Worm (Caenorhabditis elegans) whole organism, L3 larva: ENCODE measurements around the gene C37C3.12.

Source experiments
- R02D3.7 ChIP-seq: fragments of 150-350 bp; optimal IDR thresholded peaks from 2 replicates; lab custom pipeline; 2014; ENCODE audit warnings: missing biosample characterization, missing genetic modification characterization
- aly-2 ChIP-seq: fragments of 150-350 bp; optimal IDR thresholded peaks from 2 replicates; lab custom pipeline; 2014; ENCODE audit warnings: missing biosample characterization, missing genetic modification characterization
- ama-1 ChIP-seq: fragments of 150-350 bp; optimal IDR thresholded peaks from 2 replicates; lab custom pipeline; 2018
- ceh-16 ChIP-seq: sonication (generic microtip); optimal IDR thresholded peaks from 2 replicates; lab custom pipeline; 2017; ENCODE audit warnings: missing biosample characterization, missing genetic modification characterization
- ceh-28 ChIP-seq: fragments of 150-350 bp; optimal IDR thresholded peaks from 2 replicates; lab custom pipeline; 2014; ENCODE audit warnings: missing biosample characterization, missing genetic modification reagents, missing genetic modification characterization
- ceh-82 ChIP-seq: fragments of 150-350 bp; optimal IDR thresholded peaks from 2 replicates; lab custom pipeline; 2014; ENCODE audit warnings: missing biosample characterization, missing genetic modification characterization
- ceh-9 ChIP-seq: sonication (generic microtip); optimal IDR thresholded peaks from 2 replicates; lab custom pipeline; 2018; ENCODE audit warnings: missing biosample characterization, missing genetic modification characterization
- daf-12 ChIP-seq: fragments of 150-350 bp; optimal IDR thresholded peaks from 2 replicates; lab custom pipeline; 2014; ENCODE audit warnings: missing biosample characterization, missing genetic modification reagents, missing genetic modification characterization
- egl-27 ChIP-seq: sonication (generic microtip); optimal IDR thresholded peaks from 4 replicates; lab custom pipeline; 2017; ENCODE audit warnings: missing biosample characterization, missing genetic modification reagents, missing genetic modification characterization
- egl-5 ChIP-seq: fragments of 150-350 bp; optimal IDR thresholded peaks from 2 replicates; lab custom pipeline; 2017; ENCODE audit warnings: missing biosample characterization, missing genetic modification reagents, missing genetic modification characterization, inconsistent platforms
- elt-1 ChIP-seq: fragments of 150-350 bp; optimal IDR thresholded peaks from 2 replicates; lab custom pipeline; 2014; ENCODE audit warnings: missing biosample characterization, missing genetic modification characterization
- elt-2 ChIP-seq: sonication (generic microtip); optimal IDR thresholded peaks from 2 replicates; lab custom pipeline; 2016; ENCODE audit warnings: missing genetic modification reagents, mild to moderate bottlenecking, missing genetic modification characterization, missing compliant biosample characterization
- elt-3 ChIP-seq, 3 experiments: fragments of 150-350 bp in 1 of 3; sonication (generic microtip) in 2 of 3; optimal IDR thresholded peaks; 2 replicates in 2 of 3; 4 replicates in 1 of 3; lab custom pipeline; 2014 to 2017; ENCODE audit warnings: missing biosample characterization in 3 of 3, missing genetic modification characterization in 3 of 3
- fkh-10 ChIP-seq: sonication (generic microtip); optimal IDR thresholded peaks from 2 replicates; lab custom pipeline; 2017; ENCODE audit warnings: missing biosample characterization, missing genetic modification reagents, missing genetic modification characterization
- fkh-2 ChIP-seq: fragments of 150-350 bp; optimal IDR thresholded peaks from 2 replicates; lab custom pipeline; 2014; ENCODE audit warnings: missing biosample characterization, missing genetic modification reagents, missing genetic modification characterization
- hmg-11 ChIP-seq: sonication (generic microtip); optimal IDR thresholded peaks from 2 replicates; lab custom pipeline; 2016; ENCODE audit warnings: missing genetic modification characterization, missing compliant biosample characterization
- jun-1 ChIP-seq: fragments of 150-350 bp; optimal IDR thresholded peaks from 2 replicates; lab custom pipeline; 2014; ENCODE audit warnings: missing biosample characterization, missing genetic modification reagents, missing genetic modification characterization
- lin-15B ChIP-seq: fragments of 150-350 bp; optimal IDR thresholded peaks from 2 replicates; lab custom pipeline; 2014; ENCODE audit warnings: missing biosample characterization, missing genetic modification characterization
- lsy-12 ChIP-seq: sonication (generic microtip); optimal IDR thresholded peaks from 2 replicates; lab custom pipeline; 2016; ENCODE audit warnings: mild to moderate bottlenecking, missing genetic modification characterization, missing compliant biosample characterization
- mml-1 ChIP-seq: fragments of 150-350 bp; sonication (generic microtip); optimal IDR thresholded peaks from 3 replicates; lab custom pipeline; 2014; ENCODE audit warnings: missing biosample characterization, missing genetic modification characterization
- nfya-1 ChIP-seq: sonication (generic microtip); optimal IDR thresholded peaks from 2 replicates; lab custom pipeline; 2017; ENCODE audit warnings: missing genetic modification characterization, mild to moderate bottlenecking, missing compliant biosample characterization, antibody characterized with exemption, moderate library complexity; ENCODE audit not compliant: insufficient read depth
- nhr-11 ChIP-seq: fragments of 150-350 bp; optimal IDR thresholded peaks from 2 replicates; lab custom pipeline; 2014; ENCODE audit warnings: missing biosample characterization, missing genetic modification characterization
- nhr-12 ChIP-seq: fragments of 150-350 bp; optimal IDR thresholded peaks from 2 replicates; lab custom pipeline; 2014; ENCODE audit warnings: missing biosample characterization, missing genetic modification characterization
- nhr-237 ChIP-seq: fragments of 150-350 bp; optimal IDR thresholded peaks from 2 replicates; lab custom pipeline; 2014; ENCODE audit warnings: missing biosample characterization, missing genetic modification characterization
- nhr-28 ChIP-seq: fragments of 150-350 bp; optimal IDR thresholded peaks from 2 replicates; lab custom pipeline; 2014; ENCODE audit warnings: missing biosample characterization, missing genetic modification characterization
- nhr-43 ChIP-seq: sonication (generic microtip); optimal IDR thresholded peaks from 2 replicates; lab custom pipeline; 2016; ENCODE audit warnings: mild to moderate bottlenecking, missing genetic modification characterization, missing compliant biosample characterization; ENCODE audit not compliant: poor library complexity, severe bottlenecking
- nhr-67 ChIP-seq: fragments of 150-350 bp; optimal IDR thresholded peaks from 2 replicates; lab custom pipeline; 2014; ENCODE audit warnings: missing biosample characterization, missing genetic modification characterization
- nhr-76 ChIP-seq: fragments of 150-350 bp; sonication (generic microtip); optimal IDR thresholded peaks from 5 replicates; lab custom pipeline; 2014; ENCODE audit warnings: missing biosample characterization, missing genetic modification characterization
- nhr-77 ChIP-seq: fragments of 150-350 bp; optimal IDR thresholded peaks from 2 replicates; lab custom pipeline; 2014; ENCODE audit warnings: missing biosample characterization, missing genetic modification characterization
- pha-4 ChIP-seq: fragments of 150-350 bp; optimal IDR thresholded peaks from 2 replicates; lab custom pipeline; 2014; ENCODE audit warnings: missing biosample characterization, missing genetic modification reagents, missing genetic modification characterization
- pqm-1 ChIP-seq: fragments of 150-350 bp; optimal IDR thresholded peaks from 2 replicates; lab custom pipeline; 2017; ENCODE audit warnings: missing biosample characterization, missing genetic modification characterization, inconsistent platforms
- sea-2 ChIP-seq: fragments of 150-350 bp; sonication (generic microtip); optimal IDR thresholded peaks from 4 replicates; lab custom pipeline; 2014; ENCODE audit warnings: missing biosample characterization, missing genetic modification reagents, missing genetic modification characterization
- skn-1 ChIP-seq: fragments of 150-350 bp; optimal IDR thresholded peaks from 2 replicates; lab custom pipeline; 2014; ENCODE audit warnings: missing biosample characterization, missing genetic modification characterization
- tbx-2 ChIP-seq: sonication (generic microtip); optimal IDR thresholded peaks from 2 replicates; lab custom pipeline; 2016; ENCODE audit warnings: mild to moderate bottlenecking, missing genetic modification characterization, missing compliant biosample characterization
- unc-39 ChIP-seq: sonication (generic microtip); optimal IDR thresholded peaks from 4 replicates; lab custom pipeline; 2017; ENCODE audit warnings: missing biosample characterization, missing genetic modification characterization
- unc-62 ChIP-seq: fragments of 150-350 bp; sonication (generic microtip); optimal IDR thresholded peaks from 4 replicates; lab custom pipeline; 2014; ENCODE audit warnings: missing biosample characterization, missing genetic modification reagents, missing genetic modification characterization
- ztf-11 ChIP-seq: fragments of 150-350 bp; optimal IDR thresholded peaks from 2 replicates; lab custom pipeline; 2014; ENCODE audit warnings: missing biosample characterization, missing genetic modification characterization
- ztf-4 ChIP-seq: fragments of 150-350 bp; optimal IDR thresholded peaks from 2 replicates; lab custom pipeline; 2014; ENCODE audit warnings: missing biosample characterization, missing genetic modification characterization

The C37C3.12 gene

ce11 chrV:7809320-7810256, 29.8 kb downstream of the C37C3.12 start, which contains the start of gene ZK742.3:
Gene ZK742.3, minus strand, starts transcription at chrV:7809912.
- peak; percentile 57 for TF ChIP-seq pqm-1 (tag; lab: Kevin White, UChicago)
- no peak for TF ChIP-seq nfya-1 (tag; lab: Kevin White, UChicago)
- TF ChIP-seq sea-2 (GFP tag; lab: Kevin White, UChicago): no peak
- no peak for TF ChIP-seq tbx-2 (tag; lab: Kevin White, UChicago)
- TF ChIP-seq aly-2 (tag; lab: Kevin White, UChicago): no peak
- TF ChIP-seq skn-1 (tag; lab: Kevin White, UChicago): no peak
- TF ChIP-seq ama-1 (lab: Kevin White, UChicago): no peak
- no peak for TF ChIP-seq nhr-28 (tag; lab: Kevin White, UChicago)
- peak; percentile 31 for TF ChIP-seq pha-4
- TF ChIP-seq elt-1: no peak
- TF ChIP-seq elt-2 (tag; lab: Kevin White, UChicago): peak; percentile 59

- TF ChIP-seq nhr-67 (tag; lab: Kevin White, UChicago) (no peak), lsy-12 (no peak), unc-62 (no peak), pha-4 (no peak), ceh-28 (tag; lab: Kevin White, UChicago) (no peak), skn-1 (tag; lab: Kevin White, UChicago) (no peak), hmg-11 (no peak), ceh-9 (tag; lab: Kevin White, UChicago) (no peak), ama-1 (lab: Kevin White, UChicago) (no peak), nhr-43 (tag; lab: Kevin White, UChicago) (no peak), daf-12 (tag; lab: Kevin White, UChicago) (no peak), nhr-77 (tag; lab: Kevin White, UChicago) (no peak)
- TF ChIP-seq, all 47 proteins: peak for 0
Measured at ce11 chrV:7808444-7808843, 30.9 kb downstream of the C37C3.12 start.

- TF ChIP-seq ztf-4: no peak
- peak; percentile 22 for TF ChIP-seq ama-1 (lab: Kevin White, UChicago)
- TF ChIP-seq, all 47 proteins: peak for 1
Measured at ce11 chrV:7806629-7807028, 32.8 kb downstream of the C37C3.12 start.

ce11 chrV:7804801-7805163, 34.6 kb downstream of the C37C3.12 start, which contains the start of gene xpo-1:
Gene xpo-1, plus strand, starts transcription at chrV:7805064.
- no peak for TF ChIP-seq pha-4
- TF ChIP-seq egl-5 (tag; lab: Kevin White, UChicago): no peak
- TF ChIP-seq mml-1 (tag; lab: Kevin White, UChicago): no peak
- TF ChIP-seq nhr-12: no peak
- TF ChIP-seq unc-62: no peak
- TF ChIP-seq hmg-11: no peak
- TF ChIP-seq lin-15B (tag; lab: Kevin White, UChicago): no peak
- no peak for TF ChIP-seq nhr-11 (tag; lab: Kevin White, UChicago)
- no peak for TF ChIP-seq lsy-12
- no peak for TF ChIP-seq nfya-1 (tag; lab: Kevin White, UChicago)
- no peak for TF ChIP-seq jun-1
- no peak for TF ChIP-seq fkh-2 (tag; lab: Kevin White, UChicago)
- TF ChIP-seq nhr-67 (tag; lab: Kevin White, UChicago): no peak
- TF ChIP-seq R02D3.7 (tag; lab: Kevin White, UChicago): no peak
- TF ChIP-seq nhr-77 (tag; lab: Kevin White, UChicago): no peak
- TF ChIP-seq pqm-1 (tag; lab: Kevin White, UChicago): no peak
- TF ChIP-seq ceh-16: no peak
- TF ChIP-seq, all 47 proteins: peak for 0

DNA sequence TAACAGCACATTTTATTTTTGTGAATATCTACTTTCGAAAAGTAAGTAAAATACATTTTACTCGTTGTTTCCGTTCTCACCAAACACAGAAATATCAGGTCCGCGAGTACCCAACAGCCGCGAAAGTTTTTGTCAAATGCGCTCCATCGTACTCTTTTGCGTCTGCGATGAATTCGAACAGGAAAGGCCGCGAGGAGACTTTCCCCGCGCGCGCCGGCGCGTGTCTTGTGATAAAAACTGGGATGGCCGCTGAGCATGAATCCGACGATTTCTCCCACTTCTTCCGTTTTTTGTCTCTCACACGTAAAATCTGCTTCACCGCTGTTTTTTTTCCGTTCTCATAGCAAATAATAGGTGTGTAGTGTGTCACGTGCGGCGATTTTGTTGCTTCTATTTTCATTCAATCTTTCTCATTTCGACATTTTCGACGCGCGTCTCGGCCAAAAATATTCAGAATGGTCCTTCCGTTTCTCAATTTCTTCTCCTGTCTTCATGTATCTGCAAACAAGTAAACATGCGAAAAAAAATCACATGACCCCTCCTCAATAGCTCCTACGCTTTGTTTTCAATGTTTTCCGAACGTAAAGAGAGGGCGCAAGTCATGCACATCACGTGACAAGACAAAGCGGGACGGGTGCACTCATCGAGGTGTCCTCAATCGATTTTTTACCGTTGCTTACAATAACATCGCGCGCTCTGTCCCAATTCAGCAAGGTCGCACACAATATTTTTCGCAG, 35.2 kb downstream of the C37C3.12 start, which contains the start of gene uvs-1:
TSS of gene uvs-1 (minus strand) at position 145 of the 737 bp plus-strand sequence.
- TF ChIP-seq lsy-12 (no peak), elt-2 (tag; lab: Kevin White, UChicago) (peak; percentile 24), daf-12 (tag; lab: Kevin White, UChicago) (no peak), egl-5 (tag; lab: Kevin White, UChicago) (no peak), nhr-67 (tag; lab: Kevin White, UChicago) (no peak), skn-1 (tag; lab: Kevin White, UChicago) (no peak), aly-2 (tag; lab: Kevin White, UChicago) (no peak), tbx-2 (tag; lab: Kevin White, UChicago) (no peak), lin-15B (tag; lab: Kevin White, UChicago) (peak; percentile 82), egl-27 (tag; lab: Kevin White, UChicago) (no peak), ama-1 (lab: Kevin White, UChicago) (peak; percentile 29), pha-4 (peak; percentile 87), ztf-11 (no peak), fkh-2 (tag; lab: Kevin White, UChicago) (no peak), ceh-16 (no peak), unc-62 (no peak), nhr-77 (tag; lab: Kevin White, UChicago) (no peak), nhr-237 (tag; lab: Kevin White, UChicago) (no peak), nhr-11 (tag; lab: Kevin White, UChicago) (no peak), mml-1 (tag; lab: Kevin White, UChicago) (no peak), hmg-11 (no peak), unc-39 (no peak), fkh-10 (GFP tag; lab: Kevin White, UChicago) (peak; percentile 42), ceh-82 (tag; lab: Kevin White, UChicago) (no peak), elt-3 (tag; optimal IDR thresholded peaks at IDR 0.05; lab: Kevin White, UChicago) (no peak), nhr-76 (no peak), nhr-28 (tag; lab: Kevin White, UChicago) (no peak)
